Fruit fly (Drosophila melanogaster) whole organism, embryonic: ENCODE results near the gene Bhmt.
A peak's percentile ranks its signal among the peaks of the same experiment; 100 is the strongest.

Experiments used
- Atf6 ChIP-seq: fragments of 200-800 bp; sonication (Bioruptor generic); IDR thresholded peaks from 2 replicates; pipeline ENCODE4 v1.3.6; 2022; ENCODE audit warnings: missing biosample characterization, missing genetic modification characterization
- B-H2 ChIP-seq: fragments of 200-800 bp; sonication (Bioruptor generic); optimal IDR thresholded peaks from 2 replicates; lab custom pipeline; 2018; ENCODE audit warnings: missing biosample characterization, mild to moderate bottlenecking, missing genetic modification characterization
- CG10321 ChIP-seq: fragments of 200-800 bp; sonication (Bioruptor generic); IDR thresholded peaks from 2 replicates; pipeline ENCODE4 v1.3.6; 2022; ENCODE audit warnings: missing biosample characterization, missing genetic modification characterization
- CG10959 ChIP-seq: fragments of 200-800 bp; sonication (Bioruptor generic); IDR thresholded peaks from 2 replicates; pipeline ENCODE4 v1.3.6; 2022; ENCODE audit warnings: missing biosample characterization, missing genetic modification characterization
- CG11085 ChIP-seq: fragments of 200-800 bp; sonication (Bioruptor generic); IDR thresholded peaks from 2 replicates; pipeline ENCODE4 v1.3.6; 2022; ENCODE audit warnings: missing biosample characterization, missing genetic modification characterization
- CG11247 ChIP-seq: fragments of 200-800 bp; sonication (Bioruptor generic); IDR thresholded peaks from 2 replicates; pipeline ENCODE4 v1.3.6; 2022; ENCODE audit warnings: missing biosample characterization, missing genetic modification characterization
- CG11456 ChIP-seq: fragments of 200-800 bp; sonication (Bioruptor generic); IDR thresholded peaks from 3 replicates; pipeline ENCODE4 v1.3.6; 2022; ENCODE audit warnings: missing biosample characterization, missing genetic modification characterization
- CG12155 ChIP-seq: fragments of 200-800 bp; sonication (Bioruptor generic); optimal IDR thresholded peaks from 3 replicates; lab custom pipeline; 2016; ENCODE audit warnings: missing biosample characterization, missing genetic modification characterization
- CG12236 ChIP-seq: fragments of 200-800 bp; sonication (Bioruptor generic); optimal IDR thresholded peaks from 2 replicates; lab custom pipeline; 2016; ENCODE audit warnings: missing biosample characterization, missing genetic modification characterization
- CG12299 ChIP-seq: fragments of 200-800 bp; sonication (Bioruptor generic); optimal IDR thresholded peaks from 2 replicates; lab custom pipeline; 2018; ENCODE audit warnings: missing biosample characterization, mild to moderate bottlenecking, missing genetic modification characterization
- CG12942 ChIP-seq: fragments of 200-800 bp; sonication (Bioruptor generic); optimal IDR thresholded peaks from 3 replicates; lab custom pipeline; 2016; ENCODE audit warnings: missing biosample characterization, missing genetic modification characterization
- CG13287 ChIP-seq: fragments of 200-800 bp; sonication (Bioruptor generic); IDR thresholded peaks from 2 replicates; pipeline ENCODE4 v1.3.6; 2022; ENCODE audit warnings: missing biosample characterization, missing genetic modification characterization; ENCODE audit not compliant: partially characterized antibody
- CG14667 ChIP-seq: fragments of 200-800 bp; sonication (Bioruptor generic); IDR thresholded peaks from 2 replicates; pipeline ENCODE4 v1.3.6; 2022; ENCODE audit warnings: missing biosample characterization, missing genetic modification characterization
- CG15073 ChIP-seq: fragments of 200-800 bp; sonication (Bioruptor generic); optimal IDR thresholded peaks from 2 replicates; lab custom pipeline; 2016; ENCODE audit warnings: missing biosample characterization, missing genetic modification characterization
- CG1602 ChIP-seq: fragments of 200-800 bp; sonication (Bioruptor generic); optimal IDR thresholded peaks from 3 replicates; lab custom pipeline; 2016; ENCODE audit warnings: missing biosample characterization, missing genetic modification characterization
- CG16815 ChIP-seq: fragments of 200-800 bp; sonication (Bioruptor generic); optimal IDR thresholded peaks from 3 replicates; lab custom pipeline; 2017; ENCODE audit warnings: missing biosample characterization, mild to moderate bottlenecking, missing genetic modification characterization
- CG17361 ChIP-seq: fragments of 200-800 bp; sonication (Bioruptor generic); IDR thresholded peaks from 3 replicates; pipeline ENCODE4 v1.3.6; 2022; ENCODE audit warnings: missing biosample characterization, missing genetic modification characterization
- CG17568 ChIP-seq: fragments of 200-800 bp; sonication (Bioruptor generic); optimal IDR thresholded peaks from 2 replicates; lab custom pipeline; 2018; ENCODE audit warnings: missing biosample characterization, mild to moderate bottlenecking, missing genetic modification characterization, moderate library complexity
- CG17912 ChIP-seq: fragments of 200-800 bp; sonication (Bioruptor generic); optimal IDR thresholded peaks from 2 replicates; lab custom pipeline; 2018; ENCODE audit warnings: missing biosample characterization, mild to moderate bottlenecking, missing genetic modification characterization
- CG32532 ChIP-seq: fragments of 200-800 bp; sonication (Bioruptor generic); IDR thresholded peaks from 2 replicates; pipeline ENCODE4 v1.3.6; 2022; ENCODE audit warnings: missing biosample characterization, missing genetic modification characterization
- CG3726 ChIP-seq: fragments of 200-800 bp; sonication (Bioruptor generic); IDR thresholded peaks from 3 replicates; pipeline ENCODE4, ENCODE4 v1.3.6; 2022; ENCODE audit warnings: missing biosample characterization, missing genetic modification characterization
- CG3995 ChIP-seq: fragments of 200-800 bp; sonication (Bioruptor generic); optimal IDR thresholded peaks from 3 replicates; lab custom pipeline; 2016; ENCODE audit warnings: missing biosample characterization, missing genetic modification characterization
- CG4360 ChIP-seq: fragments of 200-800 bp; sonication (Bioruptor generic); IDR thresholded peaks from 2 replicates; pipeline ENCODE4 v1.3.6; 2022; ENCODE audit warnings: missing biosample characterization, missing genetic modification characterization
- CG43689 ChIP-seq: fragments of 200-800 bp; sonication (Bioruptor generic); IDR thresholded peaks from 2 replicates; pipeline ENCODE4 v1.3.6; 2022; ENCODE audit warnings: missing biosample characterization, missing genetic modification characterization
- CG8359 ChIP-seq: fragments of 200-800 bp; sonication (Bioruptor generic); optimal IDR thresholded peaks from 2 replicates; lab custom pipeline; 2017; ENCODE audit warnings: missing biosample characterization, mild to moderate bottlenecking, missing genetic modification characterization, borderline replicate concordance
- Doc2 ChIP-seq: fragments of 200-800 bp; sonication (Bioruptor generic); IDR thresholded peaks from 2 replicates; pipeline ENCODE4 v1.3.6; 2022; ENCODE audit warnings: missing biosample characterization, missing genetic modification characterization
- Drgx ChIP-seq: fragments of 200-800 bp; sonication (Bioruptor generic); IDR thresholded peaks from 2 replicates; pipeline ENCODE4 v1.3.6; 2022; ENCODE audit warnings: missing biosample characterization, missing genetic modification characterization
- Ets97D ChIP-seq: fragments of 200-800 bp; sonication (Bioruptor generic); optimal IDR thresholded peaks from 3 replicates; lab custom pipeline; 2016; ENCODE audit warnings: missing biosample characterization, missing genetic modification characterization
- Fer3 ChIP-seq: fragments of 200-800 bp; sonication (Bioruptor generic); optimal IDR thresholded peaks from 2 replicates; lab custom pipeline; 2018; ENCODE audit warnings: missing biosample characterization, mild to moderate bottlenecking, missing genetic modification characterization, moderate library complexity
- Hey ChIP-seq: fragments of 200-800 bp; sonication (Bioruptor generic); optimal IDR thresholded peaks from 3 replicates; lab custom pipeline; 2018; ENCODE audit warnings: missing biosample characterization, mild to moderate bottlenecking, missing genetic modification characterization
- HmgD ChIP-seq: fragments of 200-800 bp; sonication (Bioruptor generic); optimal IDR thresholded peaks from 3 replicates; lab custom pipeline; 2016; ENCODE audit warnings: missing biosample characterization, missing genetic modification characterization
- Hmr ChIP-seq: fragments of 200-800 bp; sonication (Bioruptor generic); optimal IDR thresholded peaks from 3 replicates; lab custom pipeline; 2017; ENCODE audit warnings: mild to moderate bottlenecking, missing biosample characterization, missing genetic modification reagents, missing genetic modification characterization
- Hr39 ChIP-seq: fragments of >200 bp; optimal IDR thresholded peaks from 2 replicates; lab custom pipeline; 2017
- Max ChIP-seq: fragments of 200-800 bp; sonication (Bioruptor generic); optimal IDR thresholded peaks from 2 replicates; lab custom pipeline; 2016; ENCODE audit warnings: missing biosample characterization, mild to moderate bottlenecking, missing genetic modification characterization
- Nf-YC ChIP-seq: fragments of 200-800 bp; optimal IDR thresholded peaks from 3 replicates; lab custom pipeline; 2019; ENCODE audit warnings: missing biosample characterization, mild to moderate bottlenecking, missing genetic modification characterization, moderate library complexity
- PHDP ChIP-seq: fragments of 200-800 bp; sonication (Bioruptor generic); optimal IDR thresholded peaks from 3 replicates; lab custom pipeline; 2018; ENCODE audit warnings: missing biosample characterization, mild to moderate bottlenecking, missing genetic modification characterization, moderate library complexity
- Ptx1 ChIP-seq: fragments of 200-800 bp; sonication (Bioruptor generic); IDR thresholded peaks from 2 replicates; pipeline ENCODE4 v1.3.6; 2022; ENCODE audit warnings: missing biosample characterization, missing genetic modification characterization
- Rfx ChIP-seq: fragments of 200-800 bp; sonication (Bioruptor generic); IDR thresholded peaks from 2 replicates; pipeline ENCODE4 v1.3.6; 2022; ENCODE audit warnings: missing biosample characterization, missing genetic modification characterization
- Sox102F ChIP-seq: fragments of 200-800 bp; sonication (Bioruptor generic); optimal IDR thresholded peaks from 2 replicates; lab custom pipeline; 2018; ENCODE audit warnings: missing biosample characterization, mild to moderate bottlenecking, missing genetic modification characterization, moderate library complexity
- abd-A ChIP-seq: fragments of 200-800 bp; sonication (Bioruptor generic); optimal IDR thresholded peaks from 3 replicates; lab custom pipeline; 2019; ENCODE audit warnings: missing biosample characterization, mild to moderate bottlenecking, missing genetic modification characterization, moderate library complexity
- ac ChIP-seq: fragments of 200-800 bp; sonication (Bioruptor generic); optimal IDR thresholded peaks from 3 replicates; lab custom pipeline; 2017; ENCODE audit warnings: missing biosample characterization, mild to moderate bottlenecking, missing genetic modification characterization
- amos ChIP-seq: fragments of 200-800 bp; sonication (Bioruptor generic); IDR thresholded peaks from 2 replicates; pipeline ENCODE4 v1.3.6; 2022; ENCODE audit warnings: missing biosample characterization, missing genetic modification characterization; ENCODE audit not compliant: partially characterized antibody
- ara ChIP-seq: fragments of 200-800 bp; sonication (Bioruptor generic); IDR thresholded peaks from 2 replicates; pipeline ENCODE4 v1.3.6; 2022; ENCODE audit warnings: missing biosample characterization, missing genetic modification characterization
- corto ChIP-seq: fragments of 200-800 bp; sonication (Bioruptor generic); optimal IDR thresholded peaks from 2 replicates; lab custom pipeline; 2016; ENCODE audit warnings: missing biosample characterization, mild to moderate bottlenecking, missing genetic modification characterization, moderate library complexity
- ems ChIP-seq: fragments of 200-800 bp; sonication (Bioruptor generic); optimal IDR thresholded peaks from 3 replicates; lab custom pipeline; 2016; ENCODE audit warnings: missing biosample characterization, missing genetic modification characterization
- hb ChIP-seq: fragments of 200-800 bp; sonication (Bioruptor generic); IDR thresholded peaks from 3 replicates; pipeline ENCODE4 v1.3.6; 2022; ENCODE audit warnings: missing biosample characterization, missing genetic modification characterization; ENCODE audit not compliant: partially characterized antibody
- scrt ChIP-seq: fragments of 200-800 bp; sonication (Bioruptor generic); optimal IDR thresholded peaks from 2 replicates; lab custom pipeline; 2018; ENCODE audit warnings: missing biosample characterization, mild to moderate bottlenecking, missing genetic modification characterization, moderate library complexity
- so ChIP-seq: fragments of 200-800 bp; sonication (Bioruptor generic); IDR thresholded peaks from 3 replicates; pipeline ENCODE4 v1.3.6; 2022; ENCODE audit warnings: missing biosample characterization, missing genetic modification characterization
- twi ChIP-seq: fragments of 200-800 bp; optimal IDR thresholded peaks from 2 replicates; lab custom pipeline; 2019; ENCODE audit warnings: missing biosample characterization, mild to moderate bottlenecking, missing genetic modification characterization, moderate library complexity
- vnd ChIP-seq: fragments of 200-800 bp; sonication (Bioruptor generic); IDR thresholded peaks from 3 replicates; pipeline ENCODE4 v1.3.6; 2022; ENCODE audit warnings: missing biosample characterization, missing genetic modification characterization; ENCODE audit not compliant: partially characterized antibody

Gene Bhmt

DNA sequence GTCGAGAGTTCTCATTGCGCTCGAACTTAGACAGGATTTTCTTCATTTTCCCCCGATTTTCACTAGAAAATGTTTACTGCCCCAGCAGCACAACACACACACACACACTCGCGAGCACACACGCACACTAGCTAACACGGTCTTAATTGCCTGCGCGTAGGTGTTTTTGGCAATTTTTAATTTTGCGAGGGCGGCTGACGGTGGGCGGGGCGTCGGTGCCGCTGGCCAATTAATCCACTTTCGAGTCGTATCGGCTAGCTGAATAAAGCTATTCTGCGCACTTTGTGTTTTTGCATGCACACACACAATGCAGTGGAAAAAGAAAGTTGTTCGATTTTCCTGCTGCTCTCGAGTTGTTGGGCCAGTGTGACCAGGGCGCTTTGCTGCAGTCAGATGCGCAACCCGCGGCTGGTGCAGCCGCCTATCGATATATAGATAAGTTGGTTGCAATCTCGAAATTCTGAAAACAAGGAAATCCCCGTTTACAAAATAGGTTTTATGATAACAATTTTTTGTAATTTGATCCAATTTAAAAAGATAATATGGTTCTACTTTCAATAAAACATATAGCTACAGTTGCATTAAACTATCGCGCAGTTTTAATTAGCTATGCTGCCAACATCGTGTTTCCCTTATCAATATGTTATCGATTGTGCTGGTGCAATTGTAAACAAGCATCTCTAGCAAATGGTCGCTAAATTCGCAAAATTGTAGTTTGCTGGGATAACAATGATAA lies 11.4 kb upstream of the Bhmt start, which contains the start of the genes Nak and Tango6 (continued):
- TF ChIP-seq Hey (tag; lab: Kevin White, UChicago) (no peak), CG4360 (GFP tag; lab: Robert Waterston, UW) (no peak), corto (no peak), scrt (GFP tag; lab: Kevin White, UChicago) (no peak), CG17361 (GFP tag; lab: Robert Waterston, UW) (peak; percentile 63; the same call in 2 of the 3 replicates), CG17912 (GFP tag; lab: Kevin White, UChicago) (no peak), PHDP (tag; lab: Kevin White, UChicago) (no peak), Doc2 (GFP tag; lab: Robert Waterston, UW) (no peak), CG12236 (GFP tag; lab: Kevin White, UChicago) (no peak), CG3995 (GFP tag; lab: Kevin White, UChicago) (peak; percentile 9), ac (GFP tag; lab: Kevin White, UChicago) (no peak), CG14667 (no peak), CG43689 (GFP tag; lab: Robert Waterston, UW) (no peak), vnd (GFP tag; lab: Robert Waterston, UW) (peak; percentile 96), hb (peak; percentile 92), Fer3 (tag; lab: Kevin White, UChicago) (no peak), B-H2 (no peak), CG12299 (tag; lab: Kevin White, UChicago) (no peak), CG3726 (GFP tag; lab: Robert Waterston, UW) (no peak), CG1602 (peak; percentile 11), CG16815 (no peak), CG17568 (GFP tag; lab: Kevin White, UChicago) (no peak), Ptx1 (GFP tag; lab: Robert Waterston, UW) (0 out of 2 replicates have a peak, but pooled peaks have one; percentile 26), CG10959 (GFP tag; lab: Robert Waterston, UW) (no peak), Nf-YC (peak; percentile 40), ara (GFP tag; lab: Robert Waterston, UW) (no peak), Hr39 (lab: Kevin White, UChicago) (no peak), CG8359 (GFP tag; lab: Kevin White, UChicago) (no peak), Ets97D (GFP tag; lab: Kevin White, UChicago) (peak; percentile 64), amos (GFP tag; lab: Robert Waterston, UW) (peak; percentile 85), CG10321 (peak; percentile 27; the same call in 1 of the 2 replicates), Rfx (GFP tag; lab: Robert Waterston, UW) (no peak), abd-A (tag; lab: Kevin White, UChicago) (peak; percentile 64), Sox102F (no peak), CG12942 (GFP tag; lab: Kevin White, UChicago) (no peak), Hmr (peak; percentile 33), CG11085 (no peak), CG13287 (GFP tag; lab: Robert Waterston, UW) (peak; percentile 97), so (GFP tag; lab: Robert Waterston, UW) (no peak), HmgD (GFP tag; lab: Kevin White, UChicago) (peak; percentile 67), ems (GFP tag; lab: Kevin White, UChicago) (no peak), Max (GFP tag; lab: Kevin White, UChicago) (peak; percentile 63), CG11456 (GFP tag; lab: Robert Waterston, UW) (no peak), CG12155 (GFP tag; lab: Kevin White, UChicago) (peak; percentile 27), CG11247 (GFP tag; lab: Robert Waterston, UW) (no peak), Drgx (GFP tag; lab: Robert Waterston, UW) (no peak), CG32532 (no peak; the same call in 1 of the 2 replicates), Atf6 (GFP tag; lab: Robert Waterston, UW) (no peak), twi (tag; lab: Kevin White, UChicago) (peak; percentile 39), CG15073 (GFP tag; lab: Kevin White, UChicago) (no peak)
